Fruit fly (Drosophila melanogaster): ENCODE results near the gene corto.

corto gene

dm6 chr3R:5060281-5060668, 26.6 kb downstream of the corto start:
- TF ChIP-seq gl (tag; optimal IDR thresholded peaks at IDR 0.05) (no peak), CG13204 (GFP tag; optimal IDR thresholded peaks at IDR 0.05) (no peak), Pif1B (GFP tag; optimal IDR thresholded peaks at IDR 0.05) (peak; percentile 55), Snoo (tag; optimal IDR thresholded peaks at IDR 0.05) (peak; percentile 30), EcR (GFP tag; optimal IDR thresholded peaks at IDR 0.05) (no peak), CG34367 (tag; optimal IDR thresholded peaks at IDR 0.05) (peak; percentile 59), CG14655 (GFP tag; optimal IDR thresholded peaks at IDR 0.05) (peak; percentile 49), CG12605 (GFP tag; IDR thresholded peaks at IDR 0.05) (no peak), Pif1A (GFP tag; optimal IDR thresholded peaks at IDR 0.05) (peak; percentile 55), fd96Ca (GFP tag; IDR thresholded peaks at IDR 0.05) (peak; percentile 7; the same call in 1 of the 3 replicates), CG8159 (tag; optimal IDR thresholded peaks at IDR 0.05) (peak; percentile 70), CG9948 (tag; optimal IDR thresholded peaks at IDR 0.05) (peak; percentile 49), CG4496 (GFP tag; IDR thresholded peaks at IDR 0.05) (peak; percentile 59; the same call in 2 of the 3 replicates), CG10348 (GFP tag; IDR thresholded peaks at IDR 0.05) (no peak), CG17806 (tag; optimal IDR thresholded peaks at IDR 0.05) (peak; percentile 71), CG15710 (tag; optimal IDR thresholded peaks at IDR 0.05) (peak; percentile 53), rn (GFP tag; IDR thresholded peaks at IDR 0.05) (0 out of 2 replicates have a peak, but pooled peaks have one; percentile 19), CG32121 (GFP tag; IDR thresholded peaks at IDR 0.05) (peak; percentile 7; the same call in 1 of the 2 replicates), CG8301 (tag; optimal IDR thresholded peaks at IDR 0.05) (peak; percentile 43), Ets98B (GFP tag; IDR thresholded peaks at IDR 0.05) (0 out of 2 replicates have a peak, but pooled peaks have one; percentile 16), D1 (tag; optimal IDR thresholded peaks at IDR 0.05) (no peak)

- TF ChIP-seq fd96Ca (GFP tag; IDR thresholded peaks at IDR 0.05) (no peak), CG34367 (tag; optimal IDR thresholded peaks at IDR 0.05) (no peak), CG12605 (GFP tag; IDR thresholded peaks at IDR 0.05) (no peak), CG4496 (GFP tag; IDR thresholded peaks at IDR 0.05) (no peak), gl (tag; optimal IDR thresholded peaks at IDR 0.05) (no peak), CG9948 (tag; optimal IDR thresholded peaks at IDR 0.05) (no peak), Ets98B (GFP tag; IDR thresholded peaks at IDR 0.05) (no peak), Pif1A (GFP tag; optimal IDR thresholded peaks at IDR 0.05) (no peak), CG32121 (GFP tag; IDR thresholded peaks at IDR 0.05) (no peak), Pif1B (GFP tag; optimal IDR thresholded peaks at IDR 0.05) (no peak), Snoo (tag; optimal IDR thresholded peaks at IDR 0.05) (no peak), CG8301 (tag; optimal IDR thresholded peaks at IDR 0.05) (no peak), EcR (GFP tag; optimal IDR thresholded peaks at IDR 0.05) (no peak), CG8159 (tag; optimal IDR thresholded peaks at IDR 0.05) (no peak), CG15710 (tag; optimal IDR thresholded peaks at IDR 0.05) (no peak), CG13204 (GFP tag; optimal IDR thresholded peaks at IDR 0.05) (no peak), CG10348 (GFP tag; IDR thresholded peaks at IDR 0.05) (no peak), CG14655 (GFP tag; optimal IDR thresholded peaks at IDR 0.05) (no peak)
These were observed 27.6 kb downstream of the corto start for dm6 chr3R:5059320-5059719.

DNA sequence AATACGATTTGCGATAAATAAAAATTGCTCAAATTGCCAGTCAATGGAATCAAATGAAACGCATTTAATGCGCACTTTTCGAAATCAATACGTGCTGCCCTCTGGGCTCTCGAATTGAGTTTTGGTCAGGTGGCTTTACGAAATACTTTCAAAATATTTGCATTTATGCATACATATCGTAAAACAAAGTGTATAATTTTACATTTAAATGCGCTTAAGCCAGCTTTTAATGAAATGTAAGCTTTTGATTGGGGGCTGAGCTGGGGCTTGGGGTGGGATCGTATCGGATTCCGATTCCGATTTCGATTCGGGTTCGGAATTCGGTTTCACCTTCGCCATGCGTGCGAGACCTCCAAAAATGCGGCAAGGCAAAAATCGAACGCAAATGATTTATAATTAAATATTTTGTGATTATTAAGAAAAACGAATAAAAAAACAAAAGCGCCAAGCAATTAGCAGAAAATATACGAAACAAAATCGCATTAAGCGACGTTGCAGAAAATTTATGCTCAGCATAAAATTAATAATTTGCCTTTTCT, 28.5 kb downstream of the corto start:
- TF ChIP-seq fd96Ca (GFP tag; IDR thresholded peaks at IDR 0.05) (no peak), CG8159 (tag; optimal IDR thresholded peaks at IDR 0.05) (no peak), CG32121 (GFP tag; IDR thresholded peaks at IDR 0.05) (no peak), Snoo (tag; optimal IDR thresholded peaks at IDR 0.05) (no peak), CG12605 (GFP tag; IDR thresholded peaks at IDR 0.05) (no peak), CG34367 (tag; optimal IDR thresholded peaks at IDR 0.05) (no peak), gl (tag; optimal IDR thresholded peaks at IDR 0.05) (no peak), D1 (tag; optimal IDR thresholded peaks at IDR 0.05) (no peak), CG10348 (GFP tag; IDR thresholded peaks at IDR 0.05) (no peak), CG4496 (GFP tag; IDR thresholded peaks at IDR 0.05) (no peak), CG9948 (tag; optimal IDR thresholded peaks at IDR 0.05) (no peak), CG8301 (tag; optimal IDR thresholded peaks at IDR 0.05) (no peak), EcR (GFP tag; optimal IDR thresholded peaks at IDR 0.05) (no peak), Pif1A (GFP tag; optimal IDR thresholded peaks at IDR 0.05) (no peak), rn (GFP tag; IDR thresholded peaks at IDR 0.05) (no peak), CG13204 (GFP tag; optimal IDR thresholded peaks at IDR 0.05) (no peak), Ets98B (GFP tag; IDR thresholded peaks at IDR 0.05) (no peak), CG15710 (tag; optimal IDR thresholded peaks at IDR 0.05) (no peak), CG17806 (tag; optimal IDR thresholded peaks at IDR 0.05) (no peak)

DNA sequence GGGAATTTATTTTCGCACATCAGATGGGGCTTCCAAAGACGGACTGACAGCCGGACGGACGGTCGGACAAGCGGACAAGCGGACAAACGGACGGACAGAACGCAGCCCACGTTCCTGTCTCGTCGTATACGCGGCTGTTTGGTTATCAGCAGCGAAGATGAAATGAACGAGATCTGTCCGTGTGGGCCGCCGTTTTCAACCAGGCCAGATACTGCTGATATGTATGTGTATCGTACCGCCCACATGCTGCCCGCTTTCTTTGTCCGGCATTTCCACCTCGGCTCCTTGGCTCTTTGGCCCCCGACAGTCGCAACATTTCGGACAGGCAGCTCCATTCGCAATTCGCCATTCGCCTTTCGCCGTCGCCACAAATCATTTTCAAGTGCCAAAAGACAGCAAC, 29.6 kb downstream of the corto start:
- TF ChIP-seq CG8301 (tag; optimal IDR thresholded peaks at IDR 0.05) (no peak), Snoo (tag; optimal IDR thresholded peaks at IDR 0.05) (no peak), CG17806 (tag; optimal IDR thresholded peaks at IDR 0.05) (no peak), CG9948 (tag; optimal IDR thresholded peaks at IDR 0.05) (no peak), CG4496 (GFP tag; IDR thresholded peaks at IDR 0.05) (0 out of 3 replicates have a peak, but pooled peaks have one; percentile 33)

DNA sequence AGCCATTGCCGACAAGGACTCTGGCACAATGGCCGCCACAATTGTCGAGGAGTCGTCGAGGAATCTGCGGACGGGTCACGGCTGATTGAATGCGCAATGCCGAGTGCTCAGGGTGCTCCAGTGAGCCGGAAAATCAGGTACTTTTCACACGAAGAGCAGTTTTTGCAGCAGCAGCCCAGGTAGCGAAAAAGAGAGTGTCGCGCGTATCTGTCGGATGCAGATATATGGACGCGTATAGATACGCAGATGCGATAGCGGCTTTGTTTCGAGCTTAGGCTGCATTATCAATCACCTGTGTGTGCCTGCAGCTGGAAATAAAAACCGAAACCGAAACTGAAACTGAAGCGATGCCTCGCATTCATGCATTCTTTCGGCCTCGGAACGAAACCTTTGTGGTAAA, 30.9 kb downstream of the corto start:
- TF ChIP-seq CG17806 (tag; optimal IDR thresholded peaks at IDR 0.05) (no peak), gl (tag; optimal IDR thresholded peaks at IDR 0.05) (no peak), Snoo (tag; optimal IDR thresholded peaks at IDR 0.05) (no peak), CG8301 (tag; optimal IDR thresholded peaks at IDR 0.05) (no peak), rn (GFP tag; IDR thresholded peaks at IDR 0.05) (no peak), Pif1A (GFP tag; optimal IDR thresholded peaks at IDR 0.05) (no peak), CG9948 (tag; optimal IDR thresholded peaks at IDR 0.05) (no peak), CG34367 (tag; optimal IDR thresholded peaks at IDR 0.05) (no peak), CG10348 (GFP tag; IDR thresholded peaks at IDR 0.05) (no peak), CG32121 (GFP tag; IDR thresholded peaks at IDR 0.05) (no peak), CG14655 (GFP tag; optimal IDR thresholded peaks at IDR 0.05) (no peak), CG8159 (tag; optimal IDR thresholded peaks at IDR 0.05) (no peak), Pif1B (GFP tag; optimal IDR thresholded peaks at IDR 0.05) (no peak), CG15710 (tag; optimal IDR thresholded peaks at IDR 0.05) (no peak), CG4496 (GFP tag; IDR thresholded peaks at IDR 0.05) (no peak), CG13204 (GFP tag; optimal IDR thresholded peaks at IDR 0.05) (no peak), fd96Ca (GFP tag; IDR thresholded peaks at IDR 0.05) (no peak), CG12605 (GFP tag; IDR thresholded peaks at IDR 0.05) (no peak), Ets98B (GFP tag; IDR thresholded peaks at IDR 0.05) (no peak)
